Worm (Caenorhabditis elegans): Measurements from ENCODE around the gene trd-1.

trd-1 gene

DNA sequence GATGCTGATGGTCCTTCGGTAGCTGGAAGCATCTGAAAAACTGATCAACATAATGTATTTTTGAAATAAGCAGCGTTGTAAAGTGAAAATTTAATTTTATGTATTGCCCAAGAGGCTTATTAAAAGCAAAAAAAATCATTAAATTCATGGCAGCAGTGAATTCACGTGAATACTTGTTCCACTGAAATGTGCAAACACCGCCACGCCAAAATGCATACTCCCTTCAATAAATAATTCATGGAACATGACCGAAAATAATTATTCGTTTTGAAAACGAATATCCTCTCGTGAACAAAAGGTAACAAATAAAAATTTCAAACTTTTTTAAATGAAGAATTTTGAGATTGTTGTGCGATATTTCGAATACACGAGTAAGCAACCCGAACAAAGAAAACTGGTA, 28.7 kb upstream of the trd-1 start, which contains the start of gene F08F8.10:
Gene F08F8.10 (minus strand): TSS at position 38 of the 400 bp plus-strand sequence.
- no peak for TF ChIP-seq tbx-11 (GFP tag; IDR thresholded peaks at IDR 0.05)
- TF ChIP-seq flt-1 (GFP tag; IDR thresholded peaks at IDR 0.05) = no peak
- no peak for TF ChIP-seq sea-1 (GFP tag; conservative IDR thresholded peaks at IDR 0.05)
- TF ChIP-seq ceh-13 (GFP tag; optimal IDR thresholded peaks at IDR 0.05) = no peak
- no peak for TF ChIP-seq F13C5.2 (tag; optimal IDR thresholded peaks at IDR 0.05)
- no peak for TF ChIP-seq ceh-36 (tag; optimal IDR thresholded peaks at IDR 0.05)
- no peak for TF ChIP-seq ama-1 (optimal IDR thresholded peaks at IDR 0.05)
- no peak for TF ChIP-seq hmbx-1 (tag; optimal IDR thresholded peaks at IDR 0.05)
- no peak for TF ChIP-seq scrt-1 (GFP tag; IDR thresholded peaks at IDR 0.05)
- TF ChIP-seq hmg-4 (GFP tag; optimal IDR thresholded peaks at IDR 0.05) = no peak
- no peak for TF ChIP-seq tbx-37 (GFP tag; conservative IDR thresholded peaks at IDR 0.05)

DNA sequence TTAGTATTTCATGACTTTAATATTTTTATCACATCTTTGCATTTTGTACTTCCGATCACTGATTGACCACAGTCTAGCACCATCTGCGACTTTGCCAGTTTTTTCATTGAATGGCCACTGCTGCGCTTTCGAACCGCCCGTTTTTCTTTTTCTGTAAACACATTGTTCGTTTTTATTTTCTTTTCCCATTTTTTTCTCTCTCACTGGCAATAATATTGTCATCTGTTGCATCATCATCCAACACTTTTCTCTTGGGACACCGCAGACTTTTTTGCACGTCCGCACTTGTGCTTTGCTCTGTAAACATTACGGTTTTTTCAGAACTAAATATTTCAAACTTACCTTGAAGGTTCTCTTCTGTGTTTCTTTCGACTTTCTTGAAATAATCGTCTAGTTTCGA, 27.4 kb upstream of the trd-1 start:
- TF ChIP-seq ceh-36 (tag; optimal IDR thresholded peaks at IDR 0.05) = no peak
- TF ChIP-seq flt-1 (GFP tag; IDR thresholded peaks at IDR 0.05) = no peak
- TF ChIP-seq hnd-1 (tag; optimal IDR thresholded peaks at IDR 0.05) = no peak
- TF ChIP-seq tbx-11 (GFP tag; IDR thresholded peaks at IDR 0.05) = no peak
- TF ChIP-seq sea-1 (GFP tag; conservative IDR thresholded peaks at IDR 0.05) = no peak
- no peak for TF ChIP-seq pes-1 (GFP tag; IDR thresholded peaks at IDR 0.05)

DNA sequence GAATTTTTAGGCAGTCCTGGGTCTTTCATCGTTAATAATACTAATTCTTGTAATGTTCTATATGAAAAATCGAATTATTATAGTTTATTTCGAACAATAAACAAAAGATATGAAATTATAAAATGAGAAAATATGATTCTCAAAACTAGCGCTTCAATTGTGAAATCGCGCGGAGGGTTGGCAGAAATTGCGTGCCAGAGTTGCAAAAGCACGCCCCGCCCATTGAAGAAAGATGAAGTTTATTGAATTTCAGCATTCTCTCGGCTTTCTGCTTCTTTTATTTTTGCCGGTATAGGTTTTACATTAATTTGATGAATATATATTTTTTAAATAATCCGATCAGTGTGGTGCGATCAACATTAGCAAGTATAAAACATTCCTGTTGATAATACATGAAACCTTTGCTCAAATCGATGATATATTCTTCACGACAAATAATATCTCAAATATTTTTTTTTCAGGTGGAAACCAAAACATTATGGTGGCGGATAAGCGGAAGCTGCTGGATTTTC, 26.9 kb upstream of the trd-1 start, which contains the start of the genes eco-1 and hmgr-1:
Gene eco-1 (minus strand): TSS at position 59 of the 512 bp plus-strand sequence.
Gene hmgr-1 (plus strand): TSS at position 462 of the 512 bp plus-strand sequence.
- TF ChIP-seq ceh-13 (GFP tag; optimal IDR thresholded peaks at IDR 0.05) (no peak), hmg-4 (GFP tag; optimal IDR thresholded peaks at IDR 0.05) (no peak), hmbx-1 (tag; optimal IDR thresholded peaks at IDR 0.05) (no peak), tbx-37 (GFP tag; conservative IDR thresholded peaks at IDR 0.05) (no peak), ets-7 (tag; optimal IDR thresholded peaks at IDR 0.05) (no peak), aly-1 (tag; optimal IDR thresholded peaks at IDR 0.05) (no peak), pes-1 (GFP tag; IDR thresholded peaks at IDR 0.05) (no peak), hnd-1 (tag; optimal IDR thresholded peaks at IDR 0.05) (no peak), tbx-11 (GFP tag; IDR thresholded peaks at IDR 0.05) (no peak), sea-1 (GFP tag; conservative IDR thresholded peaks at IDR 0.05) (no peak), ceh-36 (tag; optimal IDR thresholded peaks at IDR 0.05) (no peak), F13C5.2 (tag; optimal IDR thresholded peaks at IDR 0.05) (no peak), tra-4 (tag; optimal IDR thresholded peaks at IDR 0.05) (no peak), B0310.2 (tag; optimal IDR thresholded peaks at IDR 0.05) (no peak), ama-1 (optimal IDR thresholded peaks at IDR 0.05) (no peak), flt-1 (GFP tag; IDR thresholded peaks at IDR 0.05) (no peak), scrt-1 (GFP tag; IDR thresholded peaks at IDR 0.05) (no peak)

ce11 chrIII:7365602-7366001, 20.4 kb upstream of the trd-1 start, which contains the start of gene F08F8.11:
Gene F08F8.11, plus strand, starts transcription at chrIII:7365902.
- TF ChIP-seq scrt-1 (GFP tag; IDR thresholded peaks at IDR 0.05) (no peak), ama-1 (optimal IDR thresholded peaks at IDR 0.05) (no peak), F13C5.2 (tag; optimal IDR thresholded peaks at IDR 0.05) (no peak), flt-1 (GFP tag; IDR thresholded peaks at IDR 0.05) (no peak), hmg-4 (GFP tag; optimal IDR thresholded peaks at IDR 0.05) (no peak), B0310.2 (tag; optimal IDR thresholded peaks at IDR 0.05) (no peak), ceh-13 (GFP tag; optimal IDR thresholded peaks at IDR 0.05) (no peak), hnd-1 (tag; optimal IDR thresholded peaks at IDR 0.05) (no peak), sea-1 (GFP tag; conservative IDR thresholded peaks at IDR 0.05) (no peak), pes-1 (GFP tag; IDR thresholded peaks at IDR 0.05) (no peak), tbx-37 (GFP tag; conservative IDR thresholded peaks at IDR 0.05) (no peak), tra-4 (tag; optimal IDR thresholded peaks at IDR 0.05) (no peak), ets-7 (tag; optimal IDR thresholded peaks at IDR 0.05) (no peak), aly-1 (tag; optimal IDR thresholded peaks at IDR 0.05) (no peak), ceh-36 (tag; optimal IDR thresholded peaks at IDR 0.05) (no peak), tbx-11 (GFP tag; IDR thresholded peaks at IDR 0.05) (no peak), hmbx-1 (tag; optimal IDR thresholded peaks at IDR 0.05) (no peak)

DNA sequence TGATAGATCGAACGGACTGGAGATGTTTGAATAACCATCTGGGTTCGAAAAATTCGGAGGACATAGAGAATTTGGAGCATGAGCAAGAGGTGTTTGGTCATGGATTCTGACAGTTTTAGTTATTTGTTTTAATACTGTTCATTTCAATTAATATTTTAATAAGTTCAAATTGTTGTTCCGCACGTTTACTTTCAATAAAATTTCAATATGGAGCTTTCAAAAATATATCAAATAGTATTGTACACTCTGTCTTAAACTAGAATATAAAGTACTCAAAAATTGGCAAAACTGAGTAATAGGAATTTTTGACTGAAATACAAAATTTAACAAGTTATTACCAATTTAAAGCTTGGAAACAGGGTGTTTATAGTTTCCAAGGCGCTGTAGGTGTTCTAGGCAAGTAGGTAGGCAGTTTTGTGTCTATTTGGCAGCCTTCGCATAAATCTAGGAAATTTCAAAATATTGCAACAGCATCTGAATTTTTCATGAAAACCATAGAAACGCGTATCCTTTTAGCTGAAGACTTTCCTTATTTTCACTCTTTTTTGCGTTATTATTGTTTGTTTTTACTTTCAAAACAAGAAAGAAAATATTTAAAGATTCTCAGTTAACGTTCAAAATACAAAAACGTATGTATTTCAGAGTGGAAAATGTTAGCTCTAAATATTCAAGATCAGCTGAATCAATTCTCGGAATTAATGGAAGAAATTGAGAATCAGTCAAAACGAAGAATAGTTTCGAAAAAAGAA, 18.8 kb upstream of the trd-1 start, which contains the start of the genes T20B12.5 and T20B12.4:
Gene T20B12.5 (minus strand): TSS at position 101 of the 749 bp plus-strand sequence.
Gene T20B12.4 (plus strand): TSS at position 699 of the 749 bp plus-strand sequence.
- TF ChIP-seq ets-7 (tag; optimal IDR thresholded peaks at IDR 0.05) = no peak
- TF ChIP-seq scrt-1 (GFP tag; IDR thresholded peaks at IDR 0.05) = no peak
- no peak for TF ChIP-seq hmg-4 (GFP tag; optimal IDR thresholded peaks at IDR 0.05)
- TF ChIP-seq tra-4 (tag; optimal IDR thresholded peaks at IDR 0.05) = no peak
- no peak for TF ChIP-seq hnd-1 (tag; optimal IDR thresholded peaks at IDR 0.05)
- no peak for TF ChIP-seq aly-1 (tag; optimal IDR thresholded peaks at IDR 0.05)
- no peak for TF ChIP-seq sea-1 (GFP tag; conservative IDR thresholded peaks at IDR 0.05)

DNA sequence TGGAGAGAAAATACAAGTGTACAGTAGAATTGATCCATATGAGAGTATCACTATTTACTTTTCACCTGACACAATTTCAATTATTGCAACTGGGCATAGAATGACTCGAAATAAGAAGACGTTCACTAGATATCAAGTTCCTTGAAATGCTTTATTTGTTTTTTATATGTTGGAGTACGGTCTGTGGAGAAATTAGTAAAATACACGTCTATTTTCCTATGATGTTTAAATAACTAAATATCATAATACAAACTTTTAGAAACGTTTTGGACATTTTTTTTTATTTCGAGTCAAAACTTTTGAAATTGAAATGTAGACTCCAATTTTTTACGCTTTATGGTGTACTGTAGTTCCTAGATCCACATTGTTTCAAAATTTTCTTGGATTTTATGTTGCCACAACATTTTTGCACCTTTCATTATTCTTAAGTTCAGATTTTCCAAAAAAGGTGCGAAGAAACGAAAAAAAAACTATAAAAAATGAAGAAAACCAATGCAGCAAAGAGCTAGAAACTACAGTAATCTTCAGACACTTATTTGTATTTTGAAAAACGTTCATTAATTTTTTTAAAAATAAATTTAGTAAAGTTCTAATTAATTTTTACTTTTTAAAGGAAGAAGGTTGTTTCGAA, 16.5 kb upstream of the trd-1 start:
- TF ChIP-seq tbx-11 (GFP tag; IDR thresholded peaks at IDR 0.05) = 0 out of 2 replicates have a peak, but pooled peaks have one; percentile 40
- TF ChIP-seq scrt-1 (GFP tag; IDR thresholded peaks at IDR 0.05) = no peak

DNA sequence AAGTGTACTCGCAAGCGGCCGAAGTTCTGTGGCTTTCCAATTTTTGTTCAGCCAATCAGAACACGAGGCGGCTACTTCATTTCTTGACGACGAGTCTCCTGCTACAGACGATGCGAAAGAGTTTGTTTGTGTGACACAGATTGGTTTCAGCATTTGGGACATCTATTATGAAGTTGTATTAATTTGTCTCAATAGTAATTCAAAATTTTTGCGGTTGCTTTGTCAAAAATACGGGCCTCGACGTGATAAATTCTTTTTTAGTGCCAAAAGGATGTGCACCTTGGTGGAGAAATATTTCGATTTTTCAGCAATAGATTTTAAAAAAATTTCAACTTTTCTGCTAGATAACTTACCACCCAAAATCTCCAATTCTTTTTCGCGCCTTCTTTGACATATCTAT, 15.5 kb upstream of the trd-1 start:
- TF ChIP-seq ceh-13 (GFP tag; optimal IDR thresholded peaks at IDR 0.05) (no peak), F13C5.2 (tag; optimal IDR thresholded peaks at IDR 0.05) (no peak), tbx-11 (GFP tag; IDR thresholded peaks at IDR 0.05) (no peak), B0310.2 (tag; optimal IDR thresholded peaks at IDR 0.05) (no peak)

Data from whole organism, early embryonic.